Worm (Caenorhabditis elegans) whole organism, early embryonic: ENCODE data around the gene fbxa-75.

Experiments
- F13C5.2 ChIP-seq: sonication (generic microtip); optimal IDR thresholded peaks from 2 replicates; lab custom pipeline; 2017; ENCODE audit warnings: mild to moderate bottlenecking, missing genetic modification characterization, inconsistent platforms, missing compliant biosample characterization
- ama-1 ChIP-seq: fragments of 150-350 bp; optimal IDR thresholded peaks from 2 replicates; lab custom pipeline; 2014
- ceh-13 ChIP-seq: fragments of 200-800 bp; sonication (Bioruptor generic); optimal IDR thresholded peaks from 2 replicates; lab custom pipeline; 2018; ENCODE audit warnings: mild to moderate bottlenecking, missing genetic modification characterization, missing compliant biosample characterization
- ceh-36 ChIP-seq: sonication (generic microtip); optimal IDR thresholded peaks from 2 replicates; lab custom pipeline; 2016; ENCODE audit warnings: missing genetic modification characterization, inconsistent platforms, missing compliant biosample characterization
- ets-7 ChIP-seq: sonication (generic microtip); optimal IDR thresholded peaks from 2 replicates; lab custom pipeline; 2016; ENCODE audit warnings: missing genotype, missing genetic modification characterization, missing compliant biosample characterization
- flt-1 ChIP-seq: fragments of 200-800 bp; sonication (Bioruptor generic); IDR thresholded peaks from 2 replicates; pipeline ENCODE4 v1.3.6; 2022; ENCODE audit warnings: missing genetic modification characterization, missing compliant biosample characterization
- hmg-4 ChIP-seq: fragments of 200-800 bp; sonication (Bioruptor generic); optimal IDR thresholded peaks from 2 replicates; lab custom pipeline; 2018; ENCODE audit warnings: mild to moderate bottlenecking, missing genetic modification characterization, missing compliant biosample characterization
- hnd-1 ChIP-seq: sonication (generic microtip); optimal IDR thresholded peaks from 2 replicates; lab custom pipeline; 2016; ENCODE audit warnings: missing genetic modification characterization, missing compliant biosample characterization
- pes-1 ChIP-seq: fragments of 200-800 bp; sonication (Bioruptor generic); IDR thresholded peaks from 2 replicates; pipeline ENCODE4 v1.3.6; 2022; ENCODE audit warnings: missing genetic modification reagents, missing genetic modification characterization, missing compliant biosample characterization
- scrt-1 ChIP-seq: fragments of 200-800 bp; sonication (Bioruptor generic); IDR thresholded peaks from 2 replicates; pipeline ENCODE4 v1.3.6; 2022; ENCODE audit warnings: missing genetic modification characterization, missing compliant biosample characterization
- sea-1 ChIP-seq: fragments of 200-800 bp; sonication (Bioruptor generic); conservative IDR thresholded peaks from 2 replicates; pipeline ENCODE4 v1.3.6; 2022; ENCODE audit warnings: missing genetic modification characterization, missing compliant biosample characterization
- tbx-11 ChIP-seq: fragments of 200-800 bp; sonication (Bioruptor generic); IDR thresholded peaks from 2 replicates; pipeline ENCODE4 v1.3.6; 2022; ENCODE audit warnings: missing genetic modification characterization, missing compliant biosample characterization
- tbx-37 ChIP-seq: fragments of 200-800 bp; sonication (Bioruptor generic); conservative IDR thresholded peaks from 2 replicates; pipeline ENCODE4 v1.3.6; 2022; ENCODE audit warnings: missing genetic modification reagents, missing genetic modification characterization, missing compliant biosample characterization
- tra-4 ChIP-seq: sonication (generic microtip); optimal IDR thresholded peaks from 2 replicates; lab custom pipeline; 2017; ENCODE audit warnings: missing genetic modification characterization, missing compliant biosample characterization

- TF ChIP-seq ets-7 (tag; lab: Kevin White, UChicago) (no peak), hnd-1 (tag; lab: Kevin White, UChicago) (no peak), tbx-37 (GFP tag; lab: Robert Waterston, UW) (no peak), sea-1 (no peak), tbx-11 (GFP tag; lab: Robert Waterston, UW) (no peak), scrt-1 (GFP tag; lab: Robert Waterston, UW) (no peak), ceh-36 (tag; lab: Kevin White, UChicago) (no peak), ama-1 (lab: Kevin White, UChicago) (no peak), tra-4 (tag; lab: Kevin White, UChicago) (no peak), hmg-4 (GFP tag; lab: Kevin White, UChicago) (no peak), flt-1 (GFP tag; lab: Robert Waterston, UW) (no peak), pes-1 (no peak), F13C5.2 (no peak), ceh-13 (GFP tag; lab: Kevin White, UChicago) (no peak)
Observed at ce11 chrIII:1331894-1332293, 28.4 kb downstream of the fbxa-75 start, which contains the start of gene Y82E9BL.19.
